Fruit fly (Drosophila melanogaster): Measurements from ENCODE around the gene CG43317.

- TF ChIP-seq pdm3 (GFP tag; optimal IDR thresholded peaks at IDR 0.05) (peak; percentile 1), Blimp-1 (GFP tag; optimal IDR thresholded peaks at IDR 0.05) (no peak), CG6808 (GFP tag; optimal IDR thresholded peaks at IDR 0.05) (no peak), fd85E (GFP tag; optimal IDR thresholded peaks at IDR 0.05) (no peak), fd59A (GFP tag; optimal IDR thresholded peaks at IDR 0.05) (no peak), CG3032 (tag; optimal IDR thresholded peaks at IDR 0.05) (no peak), vri (GFP tag; optimal IDR thresholded peaks at IDR 0.05) (no peak), Smox (GFP tag; optimal IDR thresholded peaks at IDR 0.05) (no peak), Sox15 (GFP tag; optimal IDR thresholded peaks at IDR 0.05) (no peak), CG32006 (GFP tag; optimal IDR thresholded peaks at IDR 0.05) (no peak), Met (GFP tag; optimal IDR thresholded peaks at IDR 0.05) (no peak), CG31627 (GFP tag; optimal IDR thresholded peaks at IDR 0.05) (no peak)
Observed at dm6 chr3R:15807306-15807705, 26.9 kb downstream of the CG43317 start.

Data from whole organism, prepupa.